Worm (Caenorhabditis elegans) whole organism, L3 larva: ENCODE measurements around the gene C25E10.17.

Source experiments
- R02D3.7 ChIP-seq: fragments of 150-350 bp; optimal IDR thresholded peaks from 2 replicates; lab custom pipeline; 2014; ENCODE audit warnings: missing biosample characterization, missing genetic modification characterization
- ZK546.5 ChIP-seq: sonication (generic microtip); optimal IDR thresholded peaks from 2 replicates; lab custom pipeline; 2017; ENCODE audit warnings: missing biosample characterization, missing genetic modification characterization
- aly-2 ChIP-seq: fragments of 150-350 bp; optimal IDR thresholded peaks from 2 replicates; lab custom pipeline; 2014; ENCODE audit warnings: missing biosample characterization, missing genetic modification characterization
- ceh-16 ChIP-seq: sonication (generic microtip); optimal IDR thresholded peaks from 2 replicates; lab custom pipeline; 2017; ENCODE audit warnings: missing biosample characterization, missing genetic modification characterization
- ceh-82 ChIP-seq: fragments of 150-350 bp; optimal IDR thresholded peaks from 2 replicates; lab custom pipeline; 2014; ENCODE audit warnings: missing biosample characterization, missing genetic modification characterization
- ceh-9 ChIP-seq: sonication (generic microtip); optimal IDR thresholded peaks from 2 replicates; lab custom pipeline; 2018; ENCODE audit warnings: missing biosample characterization, missing genetic modification characterization
- daf-12 ChIP-seq: fragments of 150-350 bp; optimal IDR thresholded peaks from 2 replicates; lab custom pipeline; 2014; ENCODE audit warnings: missing biosample characterization, missing genetic modification reagents, missing genetic modification characterization
- egl-5 ChIP-seq: fragments of 150-350 bp; optimal IDR thresholded peaks from 2 replicates; lab custom pipeline; 2017; ENCODE audit warnings: missing biosample characterization, missing genetic modification reagents, missing genetic modification characterization, inconsistent platforms
- elt-1 ChIP-seq: fragments of 150-350 bp; optimal IDR thresholded peaks from 2 replicates; lab custom pipeline; 2014; ENCODE audit warnings: missing biosample characterization, missing genetic modification characterization
- elt-2 ChIP-seq: sonication (generic microtip); optimal IDR thresholded peaks from 2 replicates; lab custom pipeline; 2016; ENCODE audit warnings: missing genetic modification reagents, mild to moderate bottlenecking, missing genetic modification characterization, missing compliant biosample characterization
- elt-3 ChIP-seq, 3 experiments: fragments of 150-350 bp in 1 of 3; sonication (generic microtip) in 2 of 3; optimal IDR thresholded peaks; 2 replicates in 2 of 3; 4 replicates in 1 of 3; lab custom pipeline; 2014 to 2017; ENCODE audit warnings: missing biosample characterization in 3 of 3, missing genetic modification characterization in 3 of 3
- eor-1 ChIP-seq, 2 experiments: fragments of 150-350 bp; optimal IDR thresholded peaks; 2 replicates each; lab custom pipeline; 2014 to 2018; ENCODE audit warnings: missing biosample characterization in 2 of 2, missing genetic modification characterization in 2 of 2
- fkh-10 ChIP-seq: sonication (generic microtip); optimal IDR thresholded peaks from 2 replicates; lab custom pipeline; 2017; ENCODE audit warnings: missing biosample characterization, missing genetic modification reagents, missing genetic modification characterization
- fkh-2 ChIP-seq: fragments of 150-350 bp; optimal IDR thresholded peaks from 2 replicates; lab custom pipeline; 2014; ENCODE audit warnings: missing biosample characterization, missing genetic modification reagents, missing genetic modification characterization
- fos-1 ChIP-seq: fragments of 150-350 bp; optimal IDR thresholded peaks from 2 replicates; lab custom pipeline; 2014; ENCODE audit warnings: missing biosample characterization, missing genetic modification characterization
- hmg-11 ChIP-seq: sonication (generic microtip); optimal IDR thresholded peaks from 2 replicates; lab custom pipeline; 2016; ENCODE audit warnings: missing genetic modification characterization, missing compliant biosample characterization
- lsy-12 ChIP-seq: sonication (generic microtip); optimal IDR thresholded peaks from 2 replicates; lab custom pipeline; 2016; ENCODE audit warnings: mild to moderate bottlenecking, missing genetic modification characterization, missing compliant biosample characterization
- mdl-1 ChIP-seq: fragments of 150-350 bp; optimal IDR thresholded peaks from 2 replicates; lab custom pipeline; 2014; ENCODE audit warnings: missing biosample characterization, missing genetic modification characterization
- mml-1 ChIP-seq: fragments of 150-350 bp; sonication (generic microtip); optimal IDR thresholded peaks from 3 replicates; lab custom pipeline; 2014; ENCODE audit warnings: missing biosample characterization, missing genetic modification characterization
- nfya-1 ChIP-seq: sonication (generic microtip); optimal IDR thresholded peaks from 2 replicates; lab custom pipeline; 2017; ENCODE audit warnings: missing genetic modification characterization, mild to moderate bottlenecking, missing compliant biosample characterization, antibody characterized with exemption, moderate library complexity; ENCODE audit not compliant: insufficient read depth
- nhr-11 ChIP-seq: fragments of 150-350 bp; optimal IDR thresholded peaks from 2 replicates; lab custom pipeline; 2014; ENCODE audit warnings: missing biosample characterization, missing genetic modification characterization
- nhr-12 ChIP-seq: fragments of 150-350 bp; optimal IDR thresholded peaks from 2 replicates; lab custom pipeline; 2014; ENCODE audit warnings: missing biosample characterization, missing genetic modification characterization
- nhr-23 ChIP-seq: fragments of 150-350 bp; optimal IDR thresholded peaks from 2 replicates; lab custom pipeline; 2014; ENCODE audit warnings: missing biosample characterization, missing genetic modification reagents, missing genetic modification characterization
- nhr-237 ChIP-seq: fragments of 150-350 bp; optimal IDR thresholded peaks from 2 replicates; lab custom pipeline; 2014; ENCODE audit warnings: missing biosample characterization, missing genetic modification characterization
- nhr-28 ChIP-seq: fragments of 150-350 bp; optimal IDR thresholded peaks from 2 replicates; lab custom pipeline; 2014; ENCODE audit warnings: missing biosample characterization, missing genetic modification characterization
- nhr-43 ChIP-seq: sonication (generic microtip); optimal IDR thresholded peaks from 2 replicates; lab custom pipeline; 2016; ENCODE audit warnings: mild to moderate bottlenecking, missing genetic modification characterization, missing compliant biosample characterization; ENCODE audit not compliant: poor library complexity, severe bottlenecking
- nhr-67 ChIP-seq: fragments of 150-350 bp; optimal IDR thresholded peaks from 2 replicates; lab custom pipeline; 2014; ENCODE audit warnings: missing biosample characterization, missing genetic modification characterization
- pha-4 ChIP-seq: fragments of 150-350 bp; optimal IDR thresholded peaks from 2 replicates; lab custom pipeline; 2014; ENCODE audit warnings: missing biosample characterization, missing genetic modification reagents, missing genetic modification characterization
- pqm-1 ChIP-seq: fragments of 150-350 bp; optimal IDR thresholded peaks from 2 replicates; lab custom pipeline; 2017; ENCODE audit warnings: missing biosample characterization, missing genetic modification characterization, inconsistent platforms
- sea-2 ChIP-seq: fragments of 150-350 bp; sonication (generic microtip); optimal IDR thresholded peaks from 4 replicates; lab custom pipeline; 2014; ENCODE audit warnings: missing biosample characterization, missing genetic modification reagents, missing genetic modification characterization
- skn-1 ChIP-seq: fragments of 150-350 bp; optimal IDR thresholded peaks from 2 replicates; lab custom pipeline; 2014; ENCODE audit warnings: missing biosample characterization, missing genetic modification characterization
- snpc-4 ChIP-seq: fragments of 150-350 bp; optimal IDR thresholded peaks from 2 replicates; lab custom pipeline; 2014; ENCODE audit warnings: missing biosample characterization, missing genetic modification characterization
- tbx-2 ChIP-seq: sonication (generic microtip); optimal IDR thresholded peaks from 2 replicates; lab custom pipeline; 2016; ENCODE audit warnings: mild to moderate bottlenecking, missing genetic modification characterization, missing compliant biosample characterization
- unc-39 ChIP-seq: sonication (generic microtip); optimal IDR thresholded peaks from 4 replicates; lab custom pipeline; 2017; ENCODE audit warnings: missing biosample characterization, missing genetic modification characterization
- unc-62 ChIP-seq: fragments of 150-350 bp; sonication (generic microtip); optimal IDR thresholded peaks from 4 replicates; lab custom pipeline; 2014; ENCODE audit warnings: missing biosample characterization, missing genetic modification reagents, missing genetic modification characterization
- zag-1 ChIP-seq: fragments of 150-350 bp; optimal IDR thresholded peaks from 2 replicates; lab custom pipeline; 2014; ENCODE audit warnings: missing biosample characterization, missing genetic modification characterization

C25E10.17 gene

ce11 chrV:9053235-9053634 is 5.8 kb upstream of the C25E10.17 start:
- no peak for TF ChIP-seq egl-5 (tag; lab: Kevin White, UChicago)
- no peak for TF ChIP-seq ZK546.5

- TF ChIP-seq elt-2 (tag; lab: Kevin White, UChicago) (no peak), sea-2 (GFP tag; lab: Kevin White, UChicago) (no peak), nfya-1 (tag; lab: Kevin White, UChicago) (no peak), zag-1 (tag; lab: Kevin White, UChicago) (no peak), nhr-12 (no peak), pha-4 (tag; lab: Kevin White, UChicago) (no peak), pqm-1 (no peak), fkh-10 (GFP tag; lab: Kevin White, UChicago) (no peak), ceh-82 (no peak), lsy-12 (tag; lab: Kevin White, UChicago) (no peak), nhr-237 (tag; lab: Kevin White, UChicago) (no peak), eor-1 (tag; optimal IDR thresholded peaks at IDR 0.05; lab: Kevin White, UChicago) (no peak), ceh-9 (tag; lab: Kevin White, UChicago) (no peak), egl-5 (tag; lab: Kevin White, UChicago) (no peak), nhr-11 (no peak)
- TF ChIP-seq, all 47 proteins: peak for 0
Observed at ce11 chrV:9051100-9051499, 3.7 kb upstream of the C25E10.17 start, which contains the start of gene C25E10.7. TSS of gene C25E10.7 (minus strand) at chrV:9051200.

ce11 chrV:9049271-9049670 is 1.9 kb upstream of the C25E10.17 start:
- no peak for TF ChIP-seq nhr-23 (tag; lab: Kevin White, UChicago)
- no peak for TF ChIP-seq nhr-67 (tag; lab: Kevin White, UChicago)
- no peak for TF ChIP-seq unc-39 (tag; lab: Kevin White, UChicago)
- TF ChIP-seq tbx-2 (tag; lab: Kevin White, UChicago), result no peak
- no peak for TF ChIP-seq pha-4 (tag; lab: Kevin White, UChicago)
- no peak for TF ChIP-seq daf-12 (tag; lab: Kevin White, UChicago)
- no peak for TF ChIP-seq lsy-12 (tag; lab: Kevin White, UChicago)
- TF ChIP-seq unc-62 (GFP tag; lab: Kevin White, UChicago), result no peak

- TF ChIP-seq fkh-2 (no peak), nhr-43 (tag; lab: Kevin White, UChicago) (no peak), snpc-4 (tag; lab: Kevin White, UChicago) (no peak), unc-62 (GFP tag; lab: Kevin White, UChicago) (no peak), nhr-237 (tag; lab: Kevin White, UChicago) (no peak), pha-4 (tag; lab: Kevin White, UChicago) (no peak)
Observed at ce11 chrV:9044871-9045270, 2.5 kb downstream of the C25E10.17 start, which contains the start of gene nhr-30. TSS of gene nhr-30 (plus strand) at chrV:9045171.

ce11 chrV:9041030-9041429 is 6.4 kb downstream of the C25E10.17 start, which contains the start of gene cyp-33B1:
TSS of gene cyp-33B1 (plus strand) at chrV:9041330.
- TF ChIP-seq R02D3.7 (tag; lab: Kevin White, UChicago) (no peak), aly-2 (tag; lab: Kevin White, UChicago) (no peak), egl-5 (tag; lab: Kevin White, UChicago) (no peak), ceh-16 (tag; lab: Kevin White, UChicago) (no peak), skn-1 (tag; lab: Kevin White, UChicago) (no peak), nhr-67 (tag; lab: Kevin White, UChicago) (no peak), mml-1 (tag; lab: Kevin White, UChicago) (no peak), nhr-43 (tag; lab: Kevin White, UChicago) (no peak), mdl-1 (tag; lab: Kevin White, UChicago) (no peak), nhr-12 (no peak), snpc-4 (tag; lab: Kevin White, UChicago) (no peak)

ce11 chrV:9035685-9036084 is 11.7 kb downstream of the C25E10.17 start, which contains the start of gene srsx-34:
TSS of gene srsx-34 (plus strand) at chrV:9035985.
- no peak for TF ChIP-seq zag-1 (tag; lab: Kevin White, UChicago)
- TF ChIP-seq sea-2 (GFP tag; lab: Kevin White, UChicago), result no peak
- no peak for TF ChIP-seq mdl-1 (tag; lab: Kevin White, UChicago)
- no peak for TF ChIP-seq ceh-9 (tag; lab: Kevin White, UChicago)
- TF ChIP-seq eor-1 (tag; optimal IDR thresholded peaks at IDR 0.05; lab: Kevin White, UChicago), result no peak
- no peak for TF ChIP-seq elt-3 (tag; optimal IDR thresholded peaks at IDR 0.05; lab: Kevin White, UChicago)
- no peak for TF ChIP-seq ZK546.5
- TF ChIP-seq hmg-11 (tag; lab: Kevin White, UChicago), result no peak
- TF ChIP-seq nhr-12, result no peak
- TF ChIP-seq fos-1, result no peak
- no peak for TF ChIP-seq elt-1 (tag; lab: Kevin White, UChicago)
- no peak for TF ChIP-seq pha-4 (tag; lab: Kevin White, UChicago)
- no peak for TF ChIP-seq lsy-12 (tag; lab: Kevin White, UChicago)
- TF ChIP-seq ceh-82, result no peak
- TF ChIP-seq nhr-28 (tag; lab: Kevin White, UChicago), result no peak
